Worm (Caenorhabditis elegans): Measurements from ENCODE around the gene dab-1.
A peak's percentile ranks its signal among the peaks of the same experiment; 100 is the strongest.

dab-1 gene

DNA sequence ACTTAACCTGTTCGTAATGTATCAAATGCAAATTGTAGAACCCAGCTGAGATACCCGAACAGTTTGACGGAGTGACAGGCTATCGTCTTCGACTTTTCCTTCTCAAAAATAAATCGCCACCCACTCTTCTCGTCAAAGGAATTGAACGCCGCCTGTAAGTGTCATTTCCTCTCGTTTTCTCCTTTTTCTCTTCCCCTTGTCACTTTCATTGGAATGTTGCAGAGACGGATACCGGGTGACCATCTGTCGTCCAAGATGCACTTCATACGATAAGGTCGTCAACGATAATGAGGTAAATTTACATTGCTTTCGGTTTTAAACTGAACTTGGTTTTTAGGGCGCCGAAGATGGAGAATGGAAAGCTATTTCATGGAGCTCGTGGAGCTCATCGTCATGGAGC is 22.4 kb upstream of the dab-1 start:
- TF ChIP-seq sdz-38 (tag; optimal IDR thresholded peaks at IDR 0.05) = no peak
- no peak for TF ChIP-seq ama-1 (optimal IDR thresholded peaks at IDR 0.05)
- TF ChIP-seq ama-1 (GFP tag; optimal IDR thresholded peaks at IDR 0.05) = no peak
- TF ChIP-seq F33H1.4 (GFP tag; IDR thresholded peaks at IDR 0.05) = no peak
- TF ChIP-seq sea-2 (GFP tag; IDR thresholded peaks at IDR 0.05) = no peak
- TF ChIP-seq Y67H2A.10 (GFP tag; conservative IDR thresholded peaks at IDR 0.05) = no peak
- TF ChIP-seq lag-1 (GFP tag; IDR thresholded peaks at IDR 0.05) = no peak
- no peak for TF ChIP-seq dpl-1 (GFP tag; optimal IDR thresholded peaks at IDR 0.05)
- no peak for TF ChIP-seq Y53F4B.3 (GFP tag; IDR thresholded peaks at IDR 0.05)
- TF ChIP-seq ccch-3 (GFP tag; optimal IDR thresholded peaks at IDR 0.05) = no peak
- no peak for TF ChIP-seq K11D2.4 (GFP tag; IDR thresholded peaks at IDR 0.05)

DNA sequence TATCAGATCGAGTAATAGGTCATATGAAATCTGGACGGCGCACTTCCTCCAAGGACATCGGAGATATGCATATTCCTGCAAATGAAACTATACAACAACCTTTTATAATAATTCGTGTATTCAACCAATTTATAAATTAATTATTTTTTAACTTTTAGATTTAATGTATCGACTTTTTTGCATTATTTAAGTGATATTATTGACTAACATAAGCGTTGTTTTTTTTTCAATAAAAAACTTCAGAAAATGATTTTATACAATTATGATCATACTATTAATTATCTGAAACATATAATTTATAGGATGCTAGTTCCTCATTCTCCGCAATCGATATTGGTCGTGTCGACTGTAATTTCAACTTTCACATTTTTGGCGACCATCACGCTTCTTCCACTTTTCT is 18.1 kb upstream of the dab-1 start, which contains the start of gene col-76:
TSS of gene col-76 (plus strand) at position 301 of the 400 bp plus-strand sequence.
- TF ChIP-seq F22D6.2 (tag; optimal IDR thresholded peaks at IDR 0.05) = no peak
- TF ChIP-seq hlh-26 (GFP tag; conservative IDR thresholded peaks at IDR 0.05) = no peak
- TF ChIP-seq nhr-27 (tag; optimal IDR thresholded peaks at IDR 0.05) = no peak
- TF ChIP-seq B0261.1 (tag; optimal IDR thresholded peaks at IDR 0.05) = no peak
- TF ChIP-seq ceh-100 (GFP tag; IDR thresholded peaks at IDR 0.05) = no peak
- TF ChIP-seq athp-1 (tag; optimal IDR thresholded peaks at IDR 0.05) = no peak
- TF ChIP-seq lir-1 (GFP tag; conservative IDR thresholded peaks at IDR 0.05) = no peak
- no peak for TF ChIP-seq F23B12.7 (tag; optimal IDR thresholded peaks at IDR 0.05; ENCODE audit: insufficient read depth)
- TF ChIP-seq let-526 (GFP tag; IDR thresholded peaks at IDR 0.05) = no peak
- no peak for TF ChIP-seq D2030.7 (GFP tag; IDR thresholded peaks at IDR 0.05)
- no peak for TF ChIP-seq bed-2 (GFP tag; IDR thresholded peaks at IDR 0.05)
- no peak for TF ChIP-seq ceh-79 (tag; optimal IDR thresholded peaks at IDR 0.05)
- no peak for TF ChIP-seq sea-2 (GFP tag; IDR thresholded peaks at IDR 0.05)
- TF ChIP-seq ama-1 (optimal IDR thresholded peaks at IDR 0.05) = no peak
- no peak for TF ChIP-seq ama-1 (GFP tag; optimal IDR thresholded peaks at IDR 0.05)
- TF ChIP-seq dox-1 (GFP tag; IDR thresholded peaks at IDR 0.05) = no peak
- TF ChIP-seq F39B2.1 (GFP tag; IDR thresholded peaks at IDR 0.05) = no peak
- TF ChIP-seq sptf-2 (GFP tag; optimal IDR thresholded peaks at IDR 0.05) = no peak
- TF ChIP-seq Y53F4B.3 (GFP tag; IDR thresholded peaks at IDR 0.05) = no peak
- no peak for TF ChIP-seq F33H1.4 (GFP tag; IDR thresholded peaks at IDR 0.05)
- TF ChIP-seq ets-4 (GFP tag; optimal IDR thresholded peaks at IDR 0.05) = no peak

DNA sequence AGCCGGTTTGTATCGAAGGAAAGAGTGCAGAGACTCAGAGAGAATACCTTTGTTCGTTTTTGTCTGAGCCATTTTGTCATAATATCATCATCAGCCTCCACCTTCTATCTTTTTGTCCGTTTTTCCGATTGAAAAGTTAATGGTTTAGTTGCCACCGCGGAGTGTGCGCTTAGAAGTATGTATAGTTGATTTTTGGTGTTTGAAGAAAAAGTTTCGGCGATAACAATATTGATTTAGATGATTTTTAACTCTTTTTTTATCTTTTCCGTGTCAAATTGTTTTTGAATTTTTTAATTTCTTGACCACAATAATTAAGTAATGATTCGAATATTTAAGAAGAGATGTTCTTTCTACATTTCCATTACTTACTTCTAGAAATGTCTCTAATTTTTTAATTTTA is 16.6 kb upstream of the dab-1 start:
- TF ChIP-seq mes-4 (tag; optimal IDR thresholded peaks at IDR 0.05) (no peak), nhr-80 (tag; optimal IDR thresholded peaks at IDR 0.05) (peak; percentile 48)

DNA sequence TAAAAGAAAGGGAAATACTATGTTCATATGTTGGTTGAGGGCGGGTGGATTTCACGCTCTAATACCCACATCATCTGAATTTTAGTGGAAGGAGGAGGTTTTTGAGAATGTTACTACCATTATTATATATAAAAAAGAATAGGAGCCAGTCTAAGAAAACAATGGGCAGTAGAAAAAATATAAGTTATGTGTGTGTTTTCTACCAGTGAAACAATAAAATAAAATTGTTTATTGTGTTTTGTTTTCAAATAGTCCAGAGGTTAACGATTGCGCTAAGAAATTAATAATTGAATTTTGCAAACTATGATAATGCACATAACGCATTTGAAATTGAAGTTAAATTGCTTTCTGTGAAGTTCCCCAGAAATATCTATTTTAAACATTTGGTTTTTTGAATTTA is 12.7 kb upstream of the dab-1 start, which contains the start of gene M110.8:
TSS of gene M110.8 (minus strand) at position 101 of the 400 bp plus-strand sequence.
- no peak for TF ChIP-seq ceh-40 (GFP tag; IDR thresholded peaks at IDR 0.05)
- no peak for TF ChIP-seq ZK185.1 (tag; optimal IDR thresholded peaks at IDR 0.05; ENCODE audit: poor library complexity, severe bottlenecking)
- no peak for TF ChIP-seq F55B11.4 (tag; optimal IDR thresholded peaks at IDR 0.05; ENCODE audit: borderline replicate concordance, insufficient read depth)
- no peak for TF ChIP-seq aptf-3 (GFP tag; IDR thresholded peaks at IDR 0.05)
- TF ChIP-seq him-1 (tag; optimal IDR thresholded peaks at IDR 0.05) = no peak

DNA sequence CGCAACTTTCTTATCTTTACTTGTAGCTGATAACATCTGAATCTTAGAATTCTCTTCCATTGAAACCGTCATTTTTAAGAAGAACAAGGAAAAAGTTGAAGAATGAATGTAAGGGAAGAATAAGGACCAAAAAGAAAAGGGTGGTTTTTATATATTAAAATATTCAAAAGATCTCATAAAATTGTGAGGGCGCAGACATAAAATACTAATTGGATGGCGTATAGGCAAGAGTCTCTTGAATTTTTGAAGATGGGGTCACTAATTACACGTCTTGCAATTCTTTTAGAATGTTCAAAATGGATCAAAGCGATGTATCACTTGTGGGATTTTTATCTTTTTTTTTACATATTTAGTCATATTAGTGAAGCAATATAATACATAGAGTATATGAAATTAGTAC is 9.5 kb upstream of the dab-1 start, which contains the start of gene twk-3:
TSS of gene twk-3 (minus strand) at position 101 of the 400 bp plus-strand sequence.
- TF ChIP-seq ztf-26 (tag; optimal IDR thresholded peaks at IDR 0.05) (no peak), hlh-12 (tag; optimal IDR thresholded peaks at IDR 0.05) (no peak), snpc-1.1 (tag; optimal IDR thresholded peaks at IDR 0.05; ENCODE audit: insufficient read depth) (no peak), egl-18 (GFP tag; IDR thresholded peaks at IDR 0.05) (no peak), nfyb-1 (GFP tag; IDR thresholded peaks at IDR 0.05) (no peak), tbx-9 (tag; optimal IDR thresholded peaks at IDR 0.05; ENCODE audit: borderline replicate concordance) (no peak), F52B5.7 (tag; optimal IDR thresholded peaks at IDR 0.05) (no peak), lag-1 (GFP tag; IDR thresholded peaks at IDR 0.05) (no peak), let-526 (GFP tag; IDR thresholded peaks at IDR 0.05) (no peak), T07F8.4 (tag; optimal IDR thresholded peaks at IDR 0.05) (no peak), Y67H2A.10 (GFP tag; conservative IDR thresholded peaks at IDR 0.05) (no peak)

Measured in whole organism, young adult.